Fruit fly (Drosophila melanogaster) whole organism, prepupa: ENCODE results near the gene SP555.
A peak's percentile ranks its signal among the peaks of the same experiment; 100 is the strongest.

Experiments
- CG11294 ChIP-seq: fragments of 200-800 bp; sonication (Bioruptor generic); IDR thresholded peaks from 2 replicates; pipeline ENCODE4 v1.3.6; 2022; ENCODE audit warnings: missing biosample characterization, missing genetic modification characterization
- CG11762 ChIP-seq: fragments of 200-800 bp; sonication (Bioruptor generic); optimal IDR thresholded peaks from 3 replicates; lab custom pipeline; 2016; ENCODE audit warnings: missing biosample characterization, missing genetic modification characterization; ENCODE audit not compliant: insufficient read depth
- CG11902 ChIP-seq: fragments of 200-800 bp; sonication (Bioruptor generic); optimal IDR thresholded peaks from 3 replicates; lab custom pipeline; 2016; ENCODE audit warnings: missing biosample characterization, missing genetic modification characterization
- CG16779 ChIP-seq: fragments of 200-800 bp; sonication (Bioruptor generic); optimal IDR thresholded peaks from 3 replicates; lab custom pipeline; 2017; ENCODE audit warnings: missing biosample characterization, mild to moderate bottlenecking, missing genetic modification characterization
- CG3919 ChIP-seq: fragments of 200-800 bp; sonication (Bioruptor generic); optimal IDR thresholded peaks from 3 replicates; lab custom pipeline; 2016; ENCODE audit warnings: missing biosample characterization, missing genetic modification characterization
- CG6854 ChIP-seq: fragments of 200-800 bp; sonication (Bioruptor generic); optimal IDR thresholded peaks from 2 replicates; lab custom pipeline; 2017; ENCODE audit warnings: missing biosample characterization, mild to moderate bottlenecking, missing genetic modification characterization
- Eip75B ChIP-seq: fragments of 200-800 bp; sonication (Bioruptor generic); optimal IDR thresholded peaks from 3 replicates; lab custom pipeline; 2016; ENCODE audit warnings: missing biosample characterization, missing genetic modification characterization
- Hr39 ChIP-seq: fragments of 200-800 bp; sonication (Bioruptor generic); optimal IDR thresholded peaks from 2 replicates; lab custom pipeline; 2016; ENCODE audit warnings: missing biosample characterization, missing genetic modification characterization
- achi ChIP-seq: fragments of 200-800 bp; sonication (Bioruptor generic); optimal IDR thresholded peaks from 3 replicates; lab custom pipeline; 2016; ENCODE audit warnings: missing biosample characterization, missing genetic modification characterization

DNA sequence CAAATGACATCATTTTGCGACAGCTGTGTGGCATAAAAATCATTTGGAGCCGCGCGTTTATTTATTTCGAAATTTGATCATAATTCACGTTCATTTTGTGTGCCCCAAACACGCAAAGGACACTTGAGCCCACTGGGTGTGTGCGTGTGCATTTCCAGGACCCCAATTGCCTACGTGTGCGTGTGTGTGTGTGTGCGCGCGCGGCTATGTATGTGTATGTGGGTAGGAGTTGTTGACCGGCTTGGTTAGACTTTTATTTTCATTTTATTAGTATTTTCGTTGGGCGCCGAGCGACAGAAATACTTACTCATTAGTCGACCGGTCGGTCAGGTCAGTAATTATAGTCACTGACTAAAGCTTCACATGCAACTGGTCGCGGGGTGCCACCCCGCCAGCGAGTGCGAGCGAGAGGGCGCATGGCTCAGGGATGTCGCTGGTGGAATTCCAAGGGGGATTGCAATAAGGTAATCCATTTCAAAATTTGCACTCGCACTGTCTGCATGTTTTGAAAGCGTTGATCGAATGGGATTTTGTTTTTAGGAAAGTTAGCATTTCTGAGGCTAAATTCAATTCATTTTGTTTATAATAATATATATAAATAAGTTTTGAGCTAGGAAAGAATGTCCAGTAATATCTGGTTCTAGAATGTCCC, 6.1 kb downstream of the SP555 start:
- TF ChIP-seq CG6854, result no peak
- peak; percentile 69 for TF ChIP-seq CG3919 (GFP tag; lab: Kevin White, UChicago)
- peak; percentile 63 for TF ChIP-seq CG16779 (tag; lab: Kevin White, UChicago)
- TF ChIP-seq CG11762 (GFP tag; lab: Kevin White, UChicago), result peak; percentile 30
- peak; percentile 53 for TF ChIP-seq Eip75B (GFP tag; lab: Kevin White, UChicago)
- TF ChIP-seq CG11294 (GFP tag; lab: Robert Waterston, UW), result peak; percentile 67
- TF ChIP-seq Hr39 (GFP tag; lab: Kevin White, UChicago), result peak; percentile 72
- peak; percentile 45 for TF ChIP-seq CG11902 (GFP tag; lab: Kevin White, UChicago)
- TF ChIP-seq achi (GFP tag; lab: Kevin White, UChicago), result peak; percentile 72
